Fruit fly (Drosophila melanogaster) whole organism, embryonic: ENCODE measurements around the gene CG8142.

Source experiments
- ERR ChIP-seq: fragments of 200-800 bp; sonication (Bioruptor generic); optimal IDR thresholded peaks from 2 replicates; lab custom pipeline; 2016; ENCODE audit warnings: missing biosample characterization, missing genetic modification characterization
- ase ChIP-seq: fragments of 200-800 bp; sonication (Bioruptor generic); IDR thresholded peaks from 3 replicates; pipeline ENCODE4 v1.3.6; 2022; ENCODE audit warnings: missing biosample characterization, missing genetic modification characterization
- rib ChIP-seq: fragments of 200-800 bp; sonication (Bioruptor generic); IDR thresholded peaks from 2 replicates; pipeline ENCODE4 v1.3.6; 2022; ENCODE audit warnings: missing biosample characterization, missing genetic modification characterization

DNA sequence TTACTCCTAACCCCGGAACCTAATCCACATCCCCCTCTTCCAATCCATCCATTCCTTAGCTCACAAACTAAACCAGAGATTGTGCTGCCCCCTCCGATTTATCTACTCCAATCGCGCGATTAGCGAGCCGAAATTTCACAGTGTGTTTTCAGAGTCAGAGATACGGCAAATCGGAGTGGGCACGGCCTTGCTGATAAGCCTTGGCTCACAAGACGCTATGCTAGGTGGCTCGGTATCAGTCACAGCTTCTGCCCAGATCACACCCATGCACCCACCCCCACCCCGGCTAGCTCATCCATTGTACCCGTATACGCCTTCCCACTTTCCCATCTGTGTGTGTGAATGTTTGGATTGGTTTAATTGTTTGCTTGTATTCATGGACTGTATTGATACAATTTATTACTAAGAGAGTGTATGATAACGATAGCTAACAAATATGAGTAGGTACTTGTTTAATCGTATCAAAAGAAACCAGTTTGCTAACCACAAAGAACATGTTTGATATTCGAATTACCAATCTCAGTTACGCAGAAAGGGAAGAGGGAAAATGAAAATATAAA is 1.4 kb upstream of the CG8142 start:
- TF ChIP-seq ERR (no peak), ase (GFP tag; lab: Robert Waterston, UW) (no peak), rib (GFP tag; lab: Robert Waterston, UW) (no peak)
